Worm (Caenorhabditis elegans): ENCODE data around the gene Y71H2AM.29.

The Y71H2AM.29 gene

ce11 chrIII:2875946-2876345 lies 43.4 kb downstream of the Y71H2AM.29 start (continued):
- peak; percentile 50 for TF ChIP-seq nhr-102 (tag; optimal IDR thresholded peaks at IDR 0.05)
- no peak for TF ChIP-seq daf-8 (GFP tag; IDR thresholded peaks at IDR 0.05)
- TF ChIP-seq ama-1 (optimal IDR thresholded peaks at IDR 0.05): peak; percentile 43
- no peak for TF ChIP-seq lin-29 (GFP tag; IDR thresholded peaks at IDR 0.05)
- no peak for TF ChIP-seq F44E2.7 (GFP tag; IDR thresholded peaks at IDR 0.05)
- TF ChIP-seq egl-27 (tag; optimal IDR thresholded peaks at IDR 0.05): no peak
- TF ChIP-seq ceh-32 (tag; optimal IDR thresholded peaks at IDR 0.05; ENCODE audit: poor library complexity): no peak
- no peak for TF ChIP-seq fos-1 (tag; optimal IDR thresholded peaks at IDR 0.05)
- TF ChIP-seq php-3 (GFP tag; IDR thresholded peaks at IDR 0.05): 0 out of 2 replicates have a peak, but pooled peaks have one; percentile 23
- peak; percentile 63 for TF ChIP-seq mes-2 (tag; optimal IDR thresholded peaks at IDR 0.05; ENCODE audit: poor library complexity, severe bottlenecking)
- no peak for TF ChIP-seq daf-19 (GFP tag; conservative IDR thresholded peaks at IDR 0.05)
- TF ChIP-seq ZK546.5 (tag; optimal IDR thresholded peaks at IDR 0.05): no peak
- no peak for TF ChIP-seq pha-4 (GFP tag; IDR thresholded peaks at IDR 0.05)
- TF ChIP-seq pha-4 (tag; optimal IDR thresholded peaks at IDR 0.05): no peak
- TF ChIP-seq mxl-3 (GFP tag; optimal IDR thresholded peaks at IDR 0.05): peak; percentile 88
- TF ChIP-seq nhr-77 (tag; optimal IDR thresholded peaks at IDR 0.05): peak; percentile 74
- no peak for TF ChIP-seq zfp-3 (GFP tag; conservative IDR thresholded peaks at IDR 0.05)
- TF ChIP-seq tag-97 (GFP tag; IDR thresholded peaks at IDR 0.05): no peak
- peak; percentile 97 for TF ChIP-seq aha-1 (tag)
- TF ChIP-seq lsy-2 (tag; optimal IDR thresholded peaks at IDR 0.05): peak; percentile 15 to 73
- no peak for TF ChIP-seq Y105C5A.15 (GFP tag; IDR thresholded peaks at IDR 0.05)
- TF ChIP-seq mep-1 (tag; optimal IDR thresholded peaks at IDR 0.05): peak; percentile 73
- TF ChIP-seq daf-12 (tag; optimal IDR thresholded peaks at IDR 0.05): no peak
- TF ChIP-seq saeg-2 (GFP tag; IDR thresholded peaks at IDR 0.05): no peak
- TF ChIP-seq dmd-8 (GFP tag; IDR thresholded peaks at IDR 0.05): no peak
- TF ChIP-seq jun-1 (tag; optimal IDR thresholded peaks at IDR 0.05): peak; percentile 24
- TF ChIP-seq nhr-42 (GFP tag; IDR thresholded peaks at IDR 0.05): no peak
- TF ChIP-seq ZK337.2 (GFP tag; IDR thresholded peaks at IDR 0.05): no peak
- TF ChIP-seq lim-7 (GFP tag; IDR thresholded peaks at IDR 0.05): no peak
- no peak for TF ChIP-seq vab-7 (GFP tag; IDR thresholded peaks at IDR 0.05)
- peak; percentile 85 for TF ChIP-seq pqm-1 (tag; optimal IDR thresholded peaks at IDR 0.05)
- no peak for TF ChIP-seq ceh-82 (tag; optimal IDR thresholded peaks at IDR 0.05)
- no peak for TF ChIP-seq unc-130 (GFP tag; optimal IDR thresholded peaks at IDR 0.05)
- TF ChIP-seq zag-1 (tag; optimal IDR thresholded peaks at IDR 0.05): no peak
- no peak for TF ChIP-seq zfp-2 (tag; optimal IDR thresholded peaks at IDR 0.05)
- TF ChIP-seq nhr-48 (tag; optimal IDR thresholded peaks at IDR 0.05): peak; percentile 80
- TF ChIP-seq ceh-20 (GFP tag; IDR thresholded peaks at IDR 0.05): peak; percentile 60; the same call in 1 of the 2 replicates
- no peak for TF ChIP-seq Y5F2A.4 (GFP tag; optimal IDR thresholded peaks at IDR 0.05)
- peak; percentile 67 for TF ChIP-seq lin-13 (GFP tag; optimal IDR thresholded peaks at IDR 0.05)
- no peak for TF ChIP-seq nhr-237 (tag; optimal IDR thresholded peaks at IDR 0.05)
- TF ChIP-seq R02D3.7 (tag; optimal IDR thresholded peaks at IDR 0.05): no peak
- TF ChIP-seq T20F7.1 (GFP tag; optimal IDR thresholded peaks at IDR 0.05): peak; percentile 69
- TF ChIP-seq Y48G9A.11 (GFP tag; IDR thresholded peaks at IDR 0.05): no peak
- TF ChIP-seq duxl-1 (tag; optimal IDR thresholded peaks at IDR 0.05; ENCODE audit: poor library complexity): no peak
- peak; percentile 62 for TF ChIP-seq lin-1 (GFP tag; IDR thresholded peaks at IDR 0.05)
- no peak for TF ChIP-seq skn-1 (tag; optimal IDR thresholded peaks at IDR 0.05)
- no peak for TF ChIP-seq F10B5.3 (tag; optimal IDR thresholded peaks at IDR 0.05)
- no peak for TF ChIP-seq F49E8.2 (tag; optimal IDR thresholded peaks at IDR 0.05; ENCODE audit: borderline replicate concordance)
- TF ChIP-seq hif-1 (tag; optimal IDR thresholded peaks at IDR 0.05): no peak
- TF ChIP-seq madf-5 (GFP tag; IDR thresholded peaks at IDR 0.05): no peak
- no peak for TF ChIP-seq ztf-7 (tag; optimal IDR thresholded peaks at IDR 0.05)
- TF ChIP-seq nhr-28 (tag; optimal IDR thresholded peaks at IDR 0.05): peak; percentile 92
- TF ChIP-seq hlh-11 (tag; optimal IDR thresholded peaks at IDR 0.05): peak; percentile 97

Data from whole organism, L4 larva.